Fruit fly (Drosophila melanogaster): ENCODE results near the gene slou.

slou gene

DNA sequence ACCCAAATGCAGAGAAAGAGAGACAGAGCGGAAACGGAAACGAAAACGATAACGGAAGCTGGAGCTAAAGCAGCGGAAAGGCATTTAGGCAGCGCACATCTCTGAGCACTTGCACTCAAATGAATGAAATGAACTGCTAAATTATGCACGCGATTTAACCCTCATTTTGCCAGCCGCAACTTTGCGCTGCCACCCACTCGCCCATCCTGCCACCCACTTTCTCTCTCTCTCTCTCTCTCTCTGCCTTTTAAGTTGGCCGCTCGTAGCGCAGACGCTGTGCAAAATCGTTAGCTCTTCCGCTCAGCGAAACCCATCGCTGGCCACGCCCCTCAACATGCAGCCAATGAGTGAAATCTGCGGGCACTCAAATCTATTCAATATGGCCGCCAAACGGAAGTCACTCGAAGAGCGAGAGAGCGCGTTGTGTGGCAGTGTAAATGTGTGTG, 4.5 kb upstream of the slou start (continued):
- peak; percentile 37 for TF ChIP-seq CG17385 (GFP tag; optimal IDR thresholded peaks at IDR 0.05)
- peak; percentile 26; the same call in 1 of the 2 replicates for TF ChIP-seq vvl (GFP tag; IDR thresholded peaks at IDR 0.05)
- TF ChIP-seq CG1529 (GFP tag; optimal IDR thresholded peaks at IDR 0.05), result peak; percentile 29
- TF ChIP-seq wek (GFP tag; optimal IDR thresholded peaks at IDR 0.05), result peak; percentile 25
- TF ChIP-seq onecut (GFP tag; IDR thresholded peaks at IDR 0.05), result peak; percentile 35; the same call in 1 of the 2 replicates
- TF ChIP-seq CG6813 (GFP tag; optimal IDR thresholded peaks at IDR 0.05), result peak; percentile 36
- TF ChIP-seq CG10979 (tag; optimal IDR thresholded peaks at IDR 0.05), result peak; percentile 14
- TF ChIP-seq CG1233 (GFP tag; optimal IDR thresholded peaks at IDR 0.05), result peak; percentile 23
- TF ChIP-seq sr (GFP tag; IDR thresholded peaks at IDR 0.05), result peak; percentile 52; the same call in 1 of the 3 replicates
- no peak for TF ChIP-seq CG13624 (GFP tag; optimal IDR thresholded peaks at IDR 0.05)
- TF ChIP-seq az2 (GFP tag; optimal IDR thresholded peaks at IDR 0.05), result no peak
- TF ChIP-seq Sox102F (GFP tag; optimal IDR thresholded peaks at IDR 0.05), result no peak
- TF ChIP-seq CG8765 (GFP tag; IDR thresholded peaks at IDR 0.05), result no peak
- TF ChIP-seq CG11695 (GFP tag; IDR thresholded peaks at IDR 0.05), result no peak
- peak; percentile 13; the same call in 1 of the 2 replicates for TF ChIP-seq Adf1 (GFP tag; IDR thresholded peaks at IDR 0.05)
- TF ChIP-seq Rfx (GFP tag; IDR thresholded peaks at IDR 0.05), result peak; percentile 8; the same call in 1 of the 2 replicates
- TF ChIP-seq fd102C (GFP tag; optimal IDR thresholded peaks at IDR 0.05), result peak; percentile 32
- peak; percentile 78 for TF ChIP-seq Trl (optimal IDR thresholded peaks at IDR 0.05)
- no peak for TF ChIP-seq Trl (GFP tag; optimal IDR thresholded peaks at IDR 0.05)
- TF ChIP-seq Nf-YC (tag; optimal IDR thresholded peaks at IDR 0.05), result peak; percentile 96
- TF ChIP-seq yki (optimal IDR thresholded peaks at IDR 0.05), result no peak
- peak; percentile 16; the same call in 1 of the 2 replicates for TF ChIP-seq bbx (GFP tag; IDR thresholded peaks at IDR 0.05; ENCODE audit: partially characterized antibody)
- TF ChIP-seq CG10431 (GFP tag; optimal IDR thresholded peaks at IDR 0.05), result peak; percentile 55
- peak; percentile 11 for TF ChIP-seq CG2875 (GFP tag; optimal IDR thresholded peaks at IDR 0.05)
- TF ChIP-seq Six4 (GFP tag; optimal IDR thresholded peaks at IDR 0.05), result no peak
- TF ChIP-seq CG6854 (GFP tag; optimal IDR thresholded peaks at IDR 0.05), result peak; percentile 20
- TF ChIP-seq bigmax (GFP tag; optimal IDR thresholded peaks at IDR 0.05), result no peak
- no peak for TF ChIP-seq CG31224 (GFP tag; IDR thresholded peaks at IDR 0.05)
- TF ChIP-seq gcm (GFP tag; optimal IDR thresholded peaks at IDR 0.05), result peak; percentile 77
- no peak for TF ChIP-seq Ada2b (GFP tag; IDR thresholded peaks at IDR 0.05)
- peak; percentile 49 for TF ChIP-seq CG12219 (GFP tag; optimal IDR thresholded peaks at IDR 0.05)
- peak; percentile 70 for TF ChIP-seq Ets97D (GFP tag; optimal IDR thresholded peaks at IDR 0.05)
- TF ChIP-seq CG13296 (GFP tag; optimal IDR thresholded peaks at IDR 0.05), result peak; percentile 49
- no peak for TF ChIP-seq CG4404 (GFP tag; IDR thresholded peaks at IDR 0.05)
- TF ChIP-seq sens (GFP tag), result peak; percentile 56
- no peak for TF ChIP-seq CG7556 (GFP tag; optimal IDR thresholded peaks at IDR 0.05)
- no peak for TF ChIP-seq gt (GFP tag; IDR thresholded peaks at IDR 0.05)
- peak; percentile 25 for TF ChIP-seq run (tag; optimal IDR thresholded peaks at IDR 0.05)
- peak; percentile 42 for TF ChIP-seq CG12071 (GFP tag; optimal IDR thresholded peaks at IDR 0.05)
- 0 out of 3 replicates have a peak, but pooled peaks have one; percentile 11 for TF ChIP-seq CG6791 (GFP tag; IDR thresholded peaks at IDR 0.05; ENCODE audit: partially characterized antibody)
- TF ChIP-seq grau (tag; optimal IDR thresholded peaks at IDR 0.05), result no peak
- peak; percentile 71 for TF ChIP-seq cg (GFP tag; optimal IDR thresholded peaks at IDR 0.05)
- TF ChIP-seq NfI (GFP tag; optimal IDR thresholded peaks at IDR 0.05), result peak; percentile 20
- no peak for TF ChIP-seq CG3995 (GFP tag; optimal IDR thresholded peaks at IDR 0.05)
- TF ChIP-seq CG7357 (GFP tag; IDR thresholded peaks at IDR 0.05), result no peak
- peak; percentile 72 for TF ChIP-seq seq (GFP tag; IDR thresholded peaks at IDR 0.05)
- no peak for TF ChIP-seq CG12744 (GFP tag; optimal IDR thresholded peaks at IDR 0.05)
- TF ChIP-seq tio (GFP tag; optimal IDR thresholded peaks at IDR 0.05), result no peak
- TF ChIP-seq zen2 (GFP tag; IDR thresholded peaks at IDR 0.05; ENCODE audit: partially characterized antibody), result no peak
- peak; percentile 41 for TF ChIP-seq CG34376 (GFP tag; optimal IDR thresholded peaks at IDR 0.05)
- TF ChIP-seq ewg (GFP tag; optimal IDR thresholded peaks at IDR 0.05), result peak; percentile 77

Data from whole organism, embryonic.